Worm (Caenorhabditis elegans): ENCODE results near the gene Y62F5A.9.

DNA sequence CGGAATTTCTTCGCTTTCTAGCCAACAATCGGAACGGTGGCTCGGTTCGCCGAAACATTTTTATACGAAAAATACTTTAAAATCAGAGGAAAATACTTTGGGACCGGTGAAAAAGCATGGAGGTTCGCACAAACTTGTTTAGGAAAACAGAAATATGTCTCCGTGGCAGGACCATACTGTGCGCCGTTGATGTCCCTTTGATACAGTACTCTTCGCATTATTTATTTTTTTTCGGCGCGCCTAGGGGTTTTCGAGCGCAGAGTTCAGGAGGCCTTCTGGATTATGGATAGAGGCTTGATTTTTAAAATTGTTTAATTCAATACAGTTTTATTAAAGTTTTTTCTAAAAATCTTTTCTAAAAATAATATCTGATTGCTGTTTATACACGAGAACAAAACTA is 6.1 kb upstream of the Y62F5A.9 start, which contains the start of gene F54D5.9:
- TF ChIP-seq egl-27 (tag; optimal IDR thresholded peaks at IDR 0.05) (no peak), mdl-1 (tag; optimal IDR thresholded peaks at IDR 0.05) (no peak), ceh-82 (tag; optimal IDR thresholded peaks at IDR 0.05) (no peak), ceh-28 (tag; optimal IDR thresholded peaks at IDR 0.05) (no peak), nhr-25 (tag; optimal IDR thresholded peaks at IDR 0.05) (no peak), tbx-2 (tag; optimal IDR thresholded peaks at IDR 0.05) (no peak), skn-1 (tag; optimal IDR thresholded peaks at IDR 0.05) (no peak), R02D3.7 (tag; optimal IDR thresholded peaks at IDR 0.05) (no peak)
